Fruit fly (Drosophila melanogaster): ENCODE measurements around the gene Rox8.
A peak's percentile ranks its signal among the peaks of the same experiment; 100 is the strongest.

Rox8 gene

DNA sequence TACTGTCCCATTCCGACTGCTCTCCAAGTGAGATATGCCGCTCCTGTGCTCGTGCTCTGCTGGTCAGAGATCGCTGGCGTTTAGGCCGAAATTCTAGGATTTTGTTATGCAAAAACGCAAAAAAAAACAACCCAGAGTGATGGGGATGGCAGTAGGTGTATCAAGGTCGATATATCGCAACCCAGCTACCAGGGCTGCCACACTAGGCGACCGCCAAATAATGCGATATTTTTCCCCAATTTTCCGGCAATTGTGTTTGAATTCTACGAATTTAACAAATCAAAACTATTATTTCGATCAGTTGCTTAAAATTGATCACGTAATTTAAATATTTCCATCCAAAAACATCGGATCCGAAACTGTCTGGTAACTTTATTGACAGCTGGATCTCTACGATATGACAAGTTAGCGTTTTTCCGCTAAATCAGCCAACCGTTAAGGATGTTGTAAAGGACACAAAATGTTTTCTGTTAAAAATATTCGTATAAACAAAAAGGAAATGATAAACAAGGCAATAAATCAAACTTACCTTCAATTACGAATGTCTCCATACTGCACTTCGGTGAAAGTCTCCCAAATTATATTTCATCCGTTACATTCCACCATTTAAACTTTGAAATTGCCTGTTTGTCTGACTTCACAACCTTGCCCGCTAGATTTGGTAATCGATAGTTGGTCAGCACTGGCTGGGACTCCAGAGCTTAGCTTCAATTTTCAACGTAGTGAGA, 10.4 kb downstream of the Rox8 start, which contains the start of gene spas:
spas (plus strand) TSS at position 678 of the 728 bp plus-strand sequence.
- TF ChIP-seq CG8632 (GFP tag; optimal IDR thresholded peaks at IDR 0.05) (peak; percentile 50), CG15336 (GFP tag; IDR thresholded peaks at IDR 0.05) (peak; percentile 46; the same call in 1 of the 2 replicates), CG11762 (GFP tag; optimal IDR thresholded peaks at IDR 0.05; ENCODE audit: insufficient read depth) (no peak), spab (GFP tag; optimal IDR thresholded peaks at IDR 0.05) (no peak), lz (GFP tag; optimal IDR thresholded peaks at IDR 0.05) (peak; percentile 83), CG4318 (GFP tag; optimal IDR thresholded peaks at IDR 0.05) (no peak), CG8119 (GFP tag; IDR thresholded peaks at IDR 0.05) (no peak), Hr4 (GFP tag; optimal IDR thresholded peaks at IDR 0.05) (peak; percentile 80), CG11902 (GFP tag; optimal IDR thresholded peaks at IDR 0.05) (peak; percentile 74), CG34406 (GFP tag; optimal IDR thresholded peaks at IDR 0.05) (peak; percentile 62), fkh (GFP tag; optimal IDR thresholded peaks at IDR 0.05) (peak; percentile 40), Hr39 (GFP tag; optimal IDR thresholded peaks at IDR 0.05) (peak; percentile 86), Lpt (GFP tag; optimal IDR thresholded peaks at IDR 0.05) (peak; percentile 18), fd59A (GFP tag; optimal IDR thresholded peaks at IDR 0.05) (peak; percentile 41), vri (GFP tag; optimal IDR thresholded peaks at IDR 0.05) (peak; percentile 30), Hr38 (GFP tag; optimal IDR thresholded peaks at IDR 0.05) (no peak), CG3032 (tag; optimal IDR thresholded peaks at IDR 0.05) (peak; percentile 61), Ets21C (GFP tag; optimal IDR thresholded peaks at IDR 0.05) (peak; percentile 62), esn (GFP tag; optimal IDR thresholded peaks at IDR 0.05) (peak; percentile 75), Eip75B (GFP tag; optimal IDR thresholded peaks at IDR 0.05) (peak; percentile 74), CG32006 (GFP tag; optimal IDR thresholded peaks at IDR 0.05) (peak; percentile 67), Eip78C (GFP tag) (peak; percentile 85), CG6276 (GFP tag; optimal IDR thresholded peaks at IDR 0.05) (no peak), dac (GFP tag; optimal IDR thresholded peaks at IDR 0.05) (peak; percentile 46), Eip93F (GFP tag; optimal IDR thresholded peaks at IDR 0.05) (no peak), CG3919 (GFP tag; optimal IDR thresholded peaks at IDR 0.05) (peak; percentile 58), CG6808 (GFP tag; optimal IDR thresholded peaks at IDR 0.05) (peak; percentile 44), CG6792 (GFP tag; optimal IDR thresholded peaks at IDR 0.05) (peak; percentile 50), CG10669 (GFP tag; optimal IDR thresholded peaks at IDR 0.05) (no peak), CG6854 (GFP tag; optimal IDR thresholded peaks at IDR 0.05) (no peak), Ets96B (tag; optimal IDR thresholded peaks at IDR 0.05) (peak; percentile 46), svp (GFP tag) (peak; percentile 92), CG16779 (tag; optimal IDR thresholded peaks at IDR 0.05) (no peak), CG9139 (GFP tag; optimal IDR thresholded peaks at IDR 0.05) (no peak), Sox102F (GFP tag; optimal IDR thresholded peaks at IDR 0.05) (peak; percentile 73), CG31627 (GFP tag; optimal IDR thresholded peaks at IDR 0.05) (peak; percentile 82), topi (GFP tag; optimal IDR thresholded peaks at IDR 0.05) (peak; percentile 68), CG8319 (GFP tag; optimal IDR thresholded peaks at IDR 0.05) (peak; percentile 48), OdsH (GFP tag; optimal IDR thresholded peaks at IDR 0.05) (peak; percentile 69), Blimp-1 (GFP tag; optimal IDR thresholded peaks at IDR 0.05) (no peak), Met (GFP tag; optimal IDR thresholded peaks at IDR 0.05) (peak; percentile 64), CG1621 (tag; optimal IDR thresholded peaks at IDR 0.05) (peak; percentile 54), pdm3 (GFP tag; optimal IDR thresholded peaks at IDR 0.05) (peak; percentile 68), dsx (GFP tag; optimal IDR thresholded peaks at IDR 0.05; ENCODE audit: poor library complexity, severe bottlenecking) (peak; percentile 15), net (GFP tag; optimal IDR thresholded peaks at IDR 0.05) (no peak), CG10631 (GFP tag; optimal IDR thresholded peaks at IDR 0.05) (peak; percentile 85), Sox15 (GFP tag; optimal IDR thresholded peaks at IDR 0.05) (peak; percentile 64), Sox14 (GFP tag; optimal IDR thresholded peaks at IDR 0.05) (peak; percentile 67), CG7368 (GFP tag; optimal IDR thresholded peaks at IDR 0.05) (peak; percentile 58), cyc (GFP tag; optimal IDR thresholded peaks at IDR 0.05) (peak; percentile 68), CG6163 (GFP tag; IDR thresholded peaks at IDR 0.05) (peak; percentile 70)

Measured in whole organism, prepupa.